Worm (Caenorhabditis elegans): ENCODE results near the gene grl-10.

Gene grl-10

DNA sequence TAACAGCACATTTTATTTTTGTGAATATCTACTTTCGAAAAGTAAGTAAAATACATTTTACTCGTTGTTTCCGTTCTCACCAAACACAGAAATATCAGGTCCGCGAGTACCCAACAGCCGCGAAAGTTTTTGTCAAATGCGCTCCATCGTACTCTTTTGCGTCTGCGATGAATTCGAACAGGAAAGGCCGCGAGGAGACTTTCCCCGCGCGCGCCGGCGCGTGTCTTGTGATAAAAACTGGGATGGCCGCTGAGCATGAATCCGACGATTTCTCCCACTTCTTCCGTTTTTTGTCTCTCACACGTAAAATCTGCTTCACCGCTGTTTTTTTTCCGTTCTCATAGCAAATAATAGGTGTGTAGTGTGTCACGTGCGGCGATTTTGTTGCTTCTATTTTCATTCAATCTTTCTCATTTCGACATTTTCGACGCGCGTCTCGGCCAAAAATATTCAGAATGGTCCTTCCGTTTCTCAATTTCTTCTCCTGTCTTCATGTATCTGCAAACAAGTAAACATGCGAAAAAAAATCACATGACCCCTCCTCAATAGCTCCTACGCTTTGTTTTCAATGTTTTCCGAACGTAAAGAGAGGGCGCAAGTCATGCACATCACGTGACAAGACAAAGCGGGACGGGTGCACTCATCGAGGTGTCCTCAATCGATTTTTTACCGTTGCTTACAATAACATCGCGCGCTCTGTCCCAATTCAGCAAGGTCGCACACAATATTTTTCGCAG, 29.9 kb downstream of the grl-10 start, which contains the start of gene uvs-1 (continued):
- TF ChIP-seq lin-35 (GFP tag; optimal IDR thresholded peaks at IDR 0.05) (peak in 1 of 3 experiments; percentile 38), attf-6 (GFP tag; IDR thresholded peaks at IDR 0.05) (peak; percentile 52; the same call in 1 of the 2 replicates), Y67H2A.10 (GFP tag; conservative IDR thresholded peaks at IDR 0.05) (peak; percentile 56; the same call in 1 of the 2 replicates), pbrm-1 (GFP tag; IDR thresholded peaks at IDR 0.05) (0 out of 2 replicates have a peak, but pooled peaks have one; percentile 42), efl-1 (GFP tag; optimal IDR thresholded peaks at IDR 0.05) (peak; percentile 89), Y95B8A.8 (GFP tag; IDR thresholded peaks at IDR 0.05) (no peak), attf-5 (GFP tag; optimal IDR thresholded peaks at IDR 0.05) (peak; percentile 75), lin-54 (GFP tag; optimal IDR thresholded peaks at IDR 0.05) (peak; percentile 23), madf-10 (tag; optimal IDR thresholded peaks at IDR 0.05) (peak; percentile 36), ama-1 (optimal IDR thresholded peaks at IDR 0.05) (peak; percentile 32), ama-1 (GFP tag; optimal IDR thresholded peaks at IDR 0.05) (no peak), madf-8 (GFP tag; conservative IDR thresholded peaks at IDR 0.05) (peak; percentile 83), K12H6.12 (tag; optimal IDR thresholded peaks at IDR 0.05) (peak; percentile 67), ztf-6 (GFP tag; IDR thresholded peaks at IDR 0.05) (no peak), dpl-1 (GFP tag; optimal IDR thresholded peaks at IDR 0.05) (peak; percentile 51), bed-2 (GFP tag; IDR thresholded peaks at IDR 0.05) (no peak), C17E4.6 (GFP tag; IDR thresholded peaks at IDR 0.05) (0 out of 2 replicates have a peak, but pooled peaks have one; percentile 28), ceh-100 (GFP tag; IDR thresholded peaks at IDR 0.05) (peak; percentile 25; the same call in 1 of the 2 replicates), ceh-58 (GFP tag; IDR thresholded peaks at IDR 0.05) (no peak), B0336.3 (GFP tag; IDR thresholded peaks at IDR 0.05) (peak; percentile 49; the same call in 1 of the 2 replicates), hmg-20 (GFP tag; IDR thresholded peaks at IDR 0.05) (no peak), ztf-18 (tag; optimal IDR thresholded peaks at IDR 0.05) (peak; percentile 32)

DNA sequence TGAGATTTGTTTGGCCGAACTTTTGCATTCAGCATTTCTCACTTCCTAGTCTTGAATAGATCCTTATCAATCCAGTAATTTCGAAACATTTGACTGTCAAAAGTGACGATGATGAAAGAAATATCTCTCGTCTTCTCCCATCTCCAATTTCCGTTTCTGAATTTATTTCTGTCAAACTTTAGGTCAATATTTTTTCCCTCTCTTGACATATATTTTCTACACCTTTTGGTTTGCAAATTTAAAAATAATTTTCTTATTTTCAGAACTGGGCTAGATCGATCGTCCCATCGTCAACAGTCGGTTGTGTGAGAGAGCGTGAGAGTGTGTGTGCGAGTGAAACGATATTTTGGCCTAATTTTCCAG, 30.4 kb downstream of the grl-10 start, which contains the start of gene xpo-1:
xpo-1 (plus strand) TSS at position 264 of the 363 bp plus-strand sequence.
- TF ChIP-seq cebp-1 (GFP tag; IDR thresholded peaks at IDR 0.05), result no peak
- TF ChIP-seq cebp-1 (tag; optimal IDR thresholded peaks at IDR 0.05), result peak; percentile 47
- TF ChIP-seq F37B4.10 (GFP tag; IDR thresholded peaks at IDR 0.05), result 0 out of 2 replicates have a peak, but pooled peaks have one; percentile 33
- TF ChIP-seq F22D6.2 (tag; optimal IDR thresholded peaks at IDR 0.05), result no peak

DNA sequence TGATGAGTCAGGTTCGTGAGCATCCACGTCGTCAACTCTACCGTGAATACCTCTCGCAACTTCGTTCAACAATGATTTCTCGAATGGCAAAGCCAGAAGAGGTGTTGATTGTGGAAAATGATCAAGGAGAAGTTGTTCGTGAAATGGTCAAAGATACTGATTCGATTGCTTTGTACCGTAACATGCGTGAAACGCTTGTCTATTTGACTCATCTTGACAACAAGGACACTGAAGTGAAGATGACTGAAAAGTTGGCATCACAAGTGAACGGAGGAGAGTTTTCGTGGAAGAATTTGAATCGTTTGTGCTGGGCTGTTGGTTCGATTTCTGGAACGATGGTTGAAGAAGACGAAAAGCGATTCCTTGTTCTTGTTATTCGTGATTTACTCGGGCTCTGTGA, 32.3 kb downstream of the grl-10 start:
- TF ChIP-seq hmg-1.2 (GFP tag; IDR thresholded peaks at IDR 0.05) (no peak), rec-8 (tag; optimal IDR thresholded peaks at IDR 0.05) (no peak), nhr-179 (tag; optimal IDR thresholded peaks at IDR 0.05) (no peak), bed-2 (GFP tag; IDR thresholded peaks at IDR 0.05) (no peak), ceh-79 (tag; optimal IDR thresholded peaks at IDR 0.05) (no peak), unc-130 (GFP tag; optimal IDR thresholded peaks at IDR 0.05) (no peak), zim-3 (tag; optimal IDR thresholded peaks at IDR 0.05) (no peak), ztf-25 (GFP tag; IDR thresholded peaks at IDR 0.05) (no peak)

- TF ChIP-seq madf-6 (GFP tag; IDR thresholded peaks at IDR 0.05) (0 out of 2 replicates have a peak, but pooled peaks have one; percentile 15), Y53F4B.3 (GFP tag; IDR thresholded peaks at IDR 0.05) (no peak)
Observed at ce11 chrV:7808444-7808843, 34.1 kb downstream of the grl-10 start.
